Fruit fly (Drosophila melanogaster): Measurements from ENCODE around the gene HIP.

HIP gene

DNA sequence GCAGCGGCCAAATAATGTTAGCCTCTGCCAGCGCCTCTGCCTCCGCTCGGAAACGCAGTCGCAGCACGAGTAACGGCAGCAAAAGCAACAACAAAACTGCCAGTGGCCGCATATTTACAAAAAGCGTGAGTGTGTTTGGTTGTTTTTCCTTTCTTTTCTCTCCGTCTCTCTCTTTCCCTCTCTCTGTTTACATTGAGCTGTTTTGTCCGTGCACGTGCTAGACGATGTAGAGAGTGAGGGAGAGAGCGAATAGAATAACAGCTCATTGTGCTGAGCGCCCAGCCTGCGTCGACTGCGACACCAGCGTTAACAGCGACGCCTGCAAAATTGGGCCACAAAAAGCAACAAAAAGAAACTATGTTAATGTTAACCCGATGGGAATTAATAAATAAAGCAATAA, 21.7 kb upstream of the HIP start (continued):
- TF ChIP-seq GATAe (GFP tag; conservative IDR thresholded peaks at IDR 0.05) = no peak
- TF ChIP-seq Dll (GFP tag; IDR thresholded peaks at IDR 0.05; ENCODE audit: partially characterized antibody) = 0 out of 4 replicates have a peak, but pooled peaks have one; percentile 24
- TF ChIP-seq sna (GFP tag; IDR thresholded peaks at IDR 0.05; ENCODE audit: partially characterized antibody) = no peak
- TF ChIP-seq zen2 (GFP tag; IDR thresholded peaks at IDR 0.05; ENCODE audit: partially characterized antibody) = 0 out of 3 replicates have a peak, but pooled peaks have one; percentile 26
- TF ChIP-seq CG2202 (tag; optimal IDR thresholded peaks at IDR 0.05) = peak; percentile 58
- TF ChIP-seq CG11504 (tag; optimal IDR thresholded peaks at IDR 0.05) = peak; percentile 28
- TF ChIP-seq CG9817 (tag; optimal IDR thresholded peaks at IDR 0.05) = no peak
- no peak for TF ChIP-seq NC2α (GFP tag; optimal IDR thresholded peaks at IDR 0.05)
- TF ChIP-seq Rfx (GFP tag; IDR thresholded peaks at IDR 0.05) = peak; percentile 54; the same call in 1 of the 2 replicates
- no peak for TF ChIP-seq Dek (tag; optimal IDR thresholded peaks at IDR 0.05)
- peak; percentile 57 for TF ChIP-seq PHDP (tag; optimal IDR thresholded peaks at IDR 0.05)
- TF ChIP-seq B-H2 (GFP tag; optimal IDR thresholded peaks at IDR 0.05) = peak; percentile 67
- peak; percentile 80 for TF ChIP-seq MTF-1 (GFP tag; optimal IDR thresholded peaks at IDR 0.05; ENCODE audit: borderline replicate concordance)
- TF ChIP-seq B-H1 (GFP tag; IDR thresholded peaks at IDR 0.05) = no peak
- no peak for TF ChIP-seq amos (GFP tag; IDR thresholded peaks at IDR 0.05; ENCODE audit: partially characterized antibody)
- no peak for TF ChIP-seq CG1602 (GFP tag; optimal IDR thresholded peaks at IDR 0.05)
- TF ChIP-seq CG5245 (GFP tag; optimal IDR thresholded peaks at IDR 0.05) = no peak
- no peak for TF ChIP-seq mld (GFP tag; IDR thresholded peaks at IDR 0.05; ENCODE audit: partially characterized antibody)
- TF ChIP-seq chn (GFP tag; optimal IDR thresholded peaks at IDR 0.05) = peak; percentile 29
- no peak for TF ChIP-seq CG9932 (GFP tag; IDR thresholded peaks at IDR 0.05)
- peak; percentile 12 for TF ChIP-seq CG10147 (GFP tag; optimal IDR thresholded peaks at IDR 0.05)
- TF ChIP-seq ems (GFP tag; optimal IDR thresholded peaks at IDR 0.05) = no peak
- TF ChIP-seq Nf-YA (GFP tag; IDR thresholded peaks at IDR 0.05) = no peak
- no peak for TF ChIP-seq CG3065 (GFP tag; optimal IDR thresholded peaks at IDR 0.05)
- TF ChIP-seq CG11696 (GFP tag; IDR thresholded peaks at IDR 0.05) = no peak
- peak; percentile 84 for TF ChIP-seq sd (tag; optimal IDR thresholded peaks at IDR 0.05)
- peak; percentile 53 for TF ChIP-seq CG13624 (GFP tag; optimal IDR thresholded peaks at IDR 0.05)
- TF ChIP-seq CG4617 (GFP tag; optimal IDR thresholded peaks at IDR 0.05; ENCODE audit: borderline replicate concordance) = no peak
- TF ChIP-seq Awh (GFP tag; IDR thresholded peaks at IDR 0.05) = peak; percentile 70
- peak; percentile 32; the same call in 1 of the 2 replicates for TF ChIP-seq Bgb (GFP tag; IDR thresholded peaks at IDR 0.05; ENCODE audit: partially characterized antibody)
- no peak for TF ChIP-seq Optix (GFP tag; IDR thresholded peaks at IDR 0.05)
- no peak for TF ChIP-seq TFAM (GFP tag; optimal IDR thresholded peaks at IDR 0.05)
- TF ChIP-seq Hmr (GFP tag; optimal IDR thresholded peaks at IDR 0.05) = peak; percentile 76
- peak; percentile 11 for TF ChIP-seq Hr3 (GFP tag; optimal IDR thresholded peaks at IDR 0.05)
- TF ChIP-seq Abd-B (GFP tag; optimal IDR thresholded peaks at IDR 0.05) = no peak
- peak; percentile 17; the same call in 1 of the 2 replicates for TF ChIP-seq CG11085 (GFP tag; IDR thresholded peaks at IDR 0.05)
- peak; percentile 91 for TF ChIP-seq Med (GFP tag)
- TF ChIP-seq Six4 (GFP tag; optimal IDR thresholded peaks at IDR 0.05) = peak; percentile 34
- TF ChIP-seq CG18476 (GFP tag; optimal IDR thresholded peaks at IDR 0.05) = peak; percentile 18
- TF ChIP-seq bbx (GFP tag; IDR thresholded peaks at IDR 0.05; ENCODE audit: partially characterized antibody) = peak; percentile 35; the same call in 1 of the 2 replicates
- TF ChIP-seq Neu2 (GFP tag; optimal IDR thresholded peaks at IDR 0.05; ENCODE audit: borderline replicate concordance) = no peak
- no peak for TF ChIP-seq lmd (GFP tag; IDR thresholded peaks at IDR 0.05)
- peak; percentile 34 for TF ChIP-seq dmrt99B (tag; optimal IDR thresholded peaks at IDR 0.05)
- no peak for TF ChIP-seq fu2 (GFP tag; optimal IDR thresholded peaks at IDR 0.05)
- TF ChIP-seq Pdp1 (GFP tag; optimal IDR thresholded peaks at IDR 0.05) = peak in 1 of 2 experiments; percentile 35
- TF ChIP-seq pfk (GFP tag; optimal IDR thresholded peaks at IDR 0.05) = peak; percentile 70
- TF ChIP-seq sima (GFP tag; optimal IDR thresholded peaks at IDR 0.05) = no peak
- peak; percentile 24 for TF ChIP-seq Sry-δ (GFP tag; optimal IDR thresholded peaks at IDR 0.05)
- TF ChIP-seq Rx (GFP tag; IDR thresholded peaks at IDR 0.05) = no peak
- no peak for TF ChIP-seq Antp (GFP tag; optimal IDR thresholded peaks at IDR 0.05)
